Fruit fly (Drosophila melanogaster) whole organism, embryonic: Measurements from ENCODE around the gene CG1638.
A peak's percentile ranks its signal among the peaks of the same experiment; 100 is the strongest.

Experiments used
- Antp ChIP-seq: fragments of 200-800 bp; sonication (Bioruptor generic); optimal IDR thresholded peaks from 3 replicates; lab custom pipeline; 2016; ENCODE audit warnings: missing biosample characterization, missing genetic modification characterization
- BEAF-32 ChIP-seq: fragments of 200-800 bp; sonication (Bioruptor generic); optimal IDR thresholded peaks from 3 replicates; lab custom pipeline; 2017; ENCODE audit warnings: missing biosample characterization, missing genetic modification characterization, mild to moderate bottlenecking, moderate library complexity, missing genetic modification reagents
- Bgb ChIP-seq: fragments of 200-800 bp; sonication (Bioruptor generic); IDR thresholded peaks from 2 replicates; pipeline ENCODE4 v1.3.6; 2022; ENCODE audit warnings: missing biosample characterization, missing genetic modification characterization; ENCODE audit not compliant: partially characterized antibody
- CG11456 ChIP-seq: fragments of 200-800 bp; sonication (Bioruptor generic); IDR thresholded peaks from 3 replicates; pipeline ENCODE4 v1.3.6; 2022; ENCODE audit warnings: missing biosample characterization, missing genetic modification characterization
- CG11560 ChIP-seq: fragments of 200-800 bp; sonication (Bioruptor generic); IDR thresholded peaks from 3 replicates; pipeline ENCODE4 v1.3.6; 2022; ENCODE audit warnings: missing biosample characterization, missing genetic modification characterization
- CG12071 ChIP-seq: fragments of 200-800 bp; sonication (Bioruptor generic); optimal IDR thresholded peaks from 3 replicates; lab custom pipeline; 2018; ENCODE audit warnings: missing biosample characterization, mild to moderate bottlenecking, missing genetic modification characterization
- CG12219 ChIP-seq: fragments of 200-800 bp; sonication (Bioruptor generic); optimal IDR thresholded peaks from 3 replicates; lab custom pipeline; 2018; ENCODE audit warnings: missing biosample characterization, mild to moderate bottlenecking, missing genetic modification characterization
- CG12659 ChIP-seq: fragments of 200-800 bp; sonication (Bioruptor generic); optimal IDR thresholded peaks from 3 replicates; lab custom pipeline; 2017; ENCODE audit warnings: mild to moderate bottlenecking, missing biosample characterization, missing genetic modification reagents, missing genetic modification characterization
- CG13123 ChIP-seq: fragments of 200-800 bp; sonication (Bioruptor generic); optimal IDR thresholded peaks from 2 replicates; lab custom pipeline; 2016; ENCODE audit warnings: missing biosample characterization, missing genetic modification characterization
- CG13424 ChIP-seq: fragments of 200-800 bp; sonication (Bioruptor generic); optimal IDR thresholded peaks from 2 replicates; lab custom pipeline; 2019; ENCODE audit warnings: missing biosample characterization, mild to moderate bottlenecking, missing genetic modification characterization, moderate library complexity
- CG17568 ChIP-seq: fragments of 200-800 bp; sonication (Bioruptor generic); optimal IDR thresholded peaks from 2 replicates; lab custom pipeline; 2018; ENCODE audit warnings: missing biosample characterization, mild to moderate bottlenecking, missing genetic modification characterization, moderate library complexity
- CG17912 ChIP-seq: fragments of 200-800 bp; sonication (Bioruptor generic); optimal IDR thresholded peaks from 2 replicates; lab custom pipeline; 2018; ENCODE audit warnings: missing biosample characterization, mild to moderate bottlenecking, missing genetic modification characterization
- CG2875 ChIP-seq: fragments of 200-800 bp; sonication (Bioruptor generic); optimal IDR thresholded peaks from 2 replicates; lab custom pipeline; 2017; ENCODE audit warnings: missing biosample characterization, mild to moderate bottlenecking, missing genetic modification characterization, missing genetic modification reagents
- CG31365 ChIP-seq: fragments of 200-800 bp; sonication (Bioruptor generic); optimal IDR thresholded peaks from 2 replicates; lab custom pipeline; 2018; ENCODE audit warnings: missing biosample characterization, mild to moderate bottlenecking, missing genetic modification characterization
- CG31388 ChIP-seq: fragments of 200-800 bp; sonication (Bioruptor generic); optimal IDR thresholded peaks from 2 replicates; lab custom pipeline; 2016; ENCODE audit warnings: missing biosample characterization, missing genetic modification characterization
- CG34422 ChIP-seq: fragments of 200-800 bp; sonication (Bioruptor generic); IDR thresholded peaks from 3 replicates; pipeline ENCODE4 v1.3.6; 2022; ENCODE audit warnings: missing biosample characterization, missing genetic modification characterization
- CG3838 ChIP-seq: fragments of 200-800 bp; sonication (Bioruptor generic); optimal IDR thresholded peaks from 3 replicates; lab custom pipeline; 2016; ENCODE audit warnings: missing biosample characterization, missing genetic modification characterization
- CG5180 ChIP-seq: fragments of 200-800 bp; sonication (Bioruptor generic); optimal IDR thresholded peaks from 3 replicates; lab custom pipeline; 2017; ENCODE audit warnings: missing biosample characterization, missing genetic modification characterization, mild to moderate bottlenecking, moderate library complexity, missing genetic modification reagents
- CG7839 ChIP-seq: fragments of 200-800 bp; sonication (Bioruptor generic); optimal IDR thresholded peaks from 3 replicates; lab custom pipeline; 2018; ENCODE audit warnings: missing biosample characterization, mild to moderate bottlenecking, missing genetic modification characterization, moderate library complexity
- CG7963 ChIP-seq: fragments of 200-800 bp; sonication (Bioruptor generic); IDR thresholded peaks from 3 replicates; pipeline ENCODE4 v1.3.6; 2022; ENCODE audit warnings: missing biosample characterization, missing genetic modification characterization; ENCODE audit not compliant: partially characterized antibody
- CoRest ChIP-seq: fragments of 200-800 bp; sonication (Bioruptor generic); optimal IDR thresholded peaks from 3 replicates; lab custom pipeline; 2018; ENCODE audit warnings: missing biosample characterization, mild to moderate bottlenecking, missing genetic modification characterization, moderate library complexity
- GATAe ChIP-seq: fragments of 200-800 bp; sonication (Bioruptor generic); conservative IDR thresholded peaks from 2 replicates; pipeline ENCODE4 v1.3.6; 2022; ENCODE audit warnings: missing biosample characterization, missing genetic modification characterization
- Gsc ChIP-seq: fragments of 200-800 bp; sonication (Bioruptor generic); IDR thresholded peaks from 2 replicates; pipeline ENCODE4 v1.3.6; 2022; ENCODE audit warnings: missing biosample characterization, missing genetic modification characterization
- HHEX ChIP-seq: fragments of 200-800 bp; sonication (Bioruptor generic); optimal IDR thresholded peaks from 3 replicates; lab custom pipeline; 2017; ENCODE audit warnings: missing biosample characterization, mild to moderate bottlenecking, missing genetic modification characterization, missing genetic modification reagents
- Hmx ChIP-seq: fragments of 200-800 bp; sonication (Bioruptor generic); optimal IDR thresholded peaks from 2 replicates; lab custom pipeline; 2016; ENCODE audit warnings: missing biosample characterization, missing genetic modification characterization
- Kr ChIP-seq: fragments of 200-800 bp; sonication (Bioruptor generic); optimal IDR thresholded peaks from 2 replicates; lab custom pipeline; 2017; ENCODE audit warnings: missing biosample characterization, mild to moderate bottlenecking, missing genetic modification characterization
- Nf-YC ChIP-seq: fragments of 200-800 bp; optimal IDR thresholded peaks from 3 replicates; lab custom pipeline; 2019; ENCODE audit warnings: missing biosample characterization, mild to moderate bottlenecking, missing genetic modification characterization, moderate library complexity
- Pdp1 ChIP-seq, 2 experiments: fragments of 200-800 bp; sonication (Bioruptor generic); optimal IDR thresholded peaks; 3 replicates each; lab custom pipeline; 2016; ENCODE audit warnings: missing biosample characterization in 2 of 2, missing genetic modification characterization in 2 of 2, mild to moderate bottlenecking in 1 of 2, moderate library complexity in 1 of 2
- Rfx ChIP-seq: fragments of 200-800 bp; sonication (Bioruptor generic); IDR thresholded peaks from 2 replicates; pipeline ENCODE4 v1.3.6; 2022; ENCODE audit warnings: missing biosample characterization, missing genetic modification characterization
- Sox100B ChIP-seq: fragments of 200-800 bp; sonication (Bioruptor generic); optimal IDR thresholded peaks from 3 replicates; lab custom pipeline; 2018; ENCODE audit warnings: missing biosample characterization, mild to moderate bottlenecking, missing genetic modification characterization
- Sox102F ChIP-seq: fragments of 200-800 bp; sonication (Bioruptor generic); optimal IDR thresholded peaks from 2 replicates; lab custom pipeline; 2018; ENCODE audit warnings: missing biosample characterization, mild to moderate bottlenecking, missing genetic modification characterization, moderate library complexity
- Spps ChIP-seq: fragments of 200-800 bp; sonication (Bioruptor generic); optimal IDR thresholded peaks from 2 replicates; lab custom pipeline; 2018; ENCODE audit warnings: missing biosample characterization, mild to moderate bottlenecking, missing genetic modification characterization
- ab ChIP-seq: fragments of 200-800 bp; sonication (Bioruptor generic); optimal IDR thresholded peaks from 2 replicates; lab custom pipeline; 2016; ENCODE audit warnings: missing biosample characterization, missing genetic modification characterization
- amos ChIP-seq: fragments of 200-800 bp; sonication (Bioruptor generic); IDR thresholded peaks from 2 replicates; pipeline ENCODE4 v1.3.6; 2022; ENCODE audit warnings: missing biosample characterization, missing genetic modification characterization; ENCODE audit not compliant: partially characterized antibody
- bsh ChIP-seq, 2 experiments: fragments of 200-800 bp; sonication (Bioruptor generic); optimal IDR thresholded peaks; 2 replicates each; lab custom pipeline; 2017 to 2018; ENCODE audit warnings: mild to moderate bottlenecking in 2 of 2, missing biosample characterization in 2 of 2, missing genetic modification characterization in 2 of 2, moderate library complexity in 1 of 2
- cad ChIP-seq: fragments of >200 bp; optimal IDR thresholded peaks from 2 replicates; lab custom pipeline; 2017; ENCODE audit warnings: missing biosample characterization, missing genetic modification characterization
- disco-r ChIP-seq: fragments of 200-800 bp; sonication (Bioruptor generic); optimal IDR thresholded peaks from 2 replicates; lab custom pipeline; 2016; ENCODE audit warnings: missing biosample characterization, missing genetic modification characterization
- fd3F ChIP-seq: fragments of 200-800 bp; sonication (Bioruptor generic); optimal IDR thresholded peaks from 2 replicates; lab custom pipeline; 2018; ENCODE audit warnings: missing biosample characterization, mild to moderate bottlenecking, missing genetic modification characterization, moderate library complexity
- jigr1 ChIP-seq: fragments of 200-800 bp; sonication (Bioruptor generic); IDR thresholded peaks from 3 replicates; pipeline ENCODE4 v1.3.6; 2022; ENCODE audit warnings: missing biosample characterization, missing genetic modification characterization
- lbe ChIP-seq: fragments of 200-800 bp; sonication (Bioruptor generic); optimal IDR thresholded peaks from 2 replicates; lab custom pipeline; 2016; ENCODE audit warnings: missing biosample characterization, mild to moderate bottlenecking, missing genetic modification characterization
- lola ChIP-seq, 3 experiments: fragments of >200 bp in 2 of 3; fragments of 200-800 bp in 1 of 3; sonication (Bioruptor generic) in 1 of 3; optimal IDR thresholded peaks; 2 replicates each; lab custom pipeline; 2017 to 2019; ENCODE audit warnings: missing biosample characterization in 3 of 3, missing genetic modification characterization in 3 of 3, mild to moderate bottlenecking in 1 of 3, moderate library complexity in 1 of 3
- nerfin-1 ChIP-seq: fragments of 200-800 bp; sonication (Bioruptor generic); optimal IDR thresholded peaks from 3 replicates; lab custom pipeline; 2019; ENCODE audit warnings: missing biosample characterization, mild to moderate bottlenecking, missing genetic modification characterization, moderate library complexity
- org-1 ChIP-seq: fragments of 200-800 bp; sonication (Bioruptor generic); optimal IDR thresholded peaks from 2 replicates; lab custom pipeline; 2017; ENCODE audit warnings: missing biosample characterization, missing genetic modification characterization
- pnt ChIP-seq: fragments of 200-800 bp; sonication (Bioruptor generic); optimal IDR thresholded peaks from 3 replicates; lab custom pipeline; 2016; ENCODE audit warnings: missing biosample characterization, missing genetic modification characterization
- prd ChIP-seq, 3 experiments: fragments of >200 bp in 2 of 3; fragments of 200-800 bp in 1 of 3; sonication (Bioruptor generic) in 1 of 3; optimal IDR thresholded peaks in 2 of 3; IDR thresholded peaks in 1 of 3; 2 replicates in 2 of 3; 3 replicates in 1 of 3; pipeline versions ENCODE4 v1.3.6 to Lab custom; 2017 to 2022; ENCODE audit warnings: missing biosample characterization in 1 of 3, missing genetic modification characterization in 1 of 3
- schlank ChIP-seq: fragments of 200-800 bp; sonication (Bioruptor generic); optimal IDR thresholded peaks from 2 replicates; lab custom pipeline; 2018; ENCODE audit warnings: missing biosample characterization, mild to moderate bottlenecking, missing genetic modification characterization
- sens ChIP-seq: fragments of 200-800 bp; sonication (Bioruptor generic); peaks from one replicate; lab custom pipeline; 2016; ENCODE audit warnings: missing biosample characterization, missing genetic modification characterization
- sens-2 ChIP-seq: fragments of 200-800 bp; sonication (Bioruptor generic); IDR thresholded peaks from 2 replicates; pipeline ENCODE4 v1.3.6; 2022; ENCODE audit warnings: missing biosample characterization, missing genetic modification characterization
- unc-4 ChIP-seq: fragments of 200-800 bp; sonication (Bioruptor generic); IDR thresholded peaks from 2 replicates; pipeline ENCODE4 v1.3.6; 2022; ENCODE audit warnings: missing biosample characterization, missing genetic modification characterization; ENCODE audit not compliant: partially characterized antibody

Gene CG1638

dm6 chr3R:31580586-31580994 lies 9.8 kb upstream of the CG1638 start, which contains the start of the genes pygo and rod (continued):
- TF ChIP-seq cad (GFP tag; lab: Kevin White, UChicago) (no peak), Spps (no peak), Nf-YC (tag; lab: Kevin White, UChicago) (no peak), CG31388 (no peak), sens (GFP tag; lab: Kevin White, UChicago) (peak; percentile 27), CG13123 (GFP tag; lab: Kevin White, UChicago) (no peak), schlank (tag; lab: Kevin White, UChicago) (no peak), amos (peak; percentile 57), CG17568 (GFP tag; lab: Kevin White, UChicago) (no peak), CG12659 (GFP tag; lab: Kevin White, UChicago) (peak; percentile 56), org-1 (GFP tag; lab: Kevin White, UChicago) (no peak), HHEX (GFP tag; lab: Kevin White, UChicago) (no peak), BEAF-32 (GFP tag; lab: Kevin White, UChicago) (peak; percentile 68), CG13424 (tag; lab: Kevin White, UChicago) (peak; percentile 16), Gsc (GFP tag; lab: Robert Waterston, UW) (no peak), Pdp1 (GFP tag; optimal IDR thresholded peaks at IDR 0.05; lab: Kevin White, UChicago) (no peak), CG12219 (GFP tag; lab: Kevin White, UChicago) (no peak), disco-r (no peak), Antp (GFP tag; lab: Kevin White, UChicago) (no peak), CG7839 (tag; lab: Kevin White, UChicago) (no peak), prd (optimal IDR thresholded peaks at IDR 0.05; lab: Kevin White, UChicago) (no peak), prd (GFP tag; IDR thresholded peaks at IDR 0.05; lab: Robert Waterston, UW) (0 out of 3 replicates have a peak, but pooled peaks have one; percentile 5), lola (GFP tag; optimal IDR thresholded peaks at IDR 0.05; lab: Kevin White, UChicago) (no peak), CG5180 (GFP tag; lab: Kevin White, UChicago) (no peak), CG7963 (GFP tag; lab: Robert Waterston, UW) (peak; percentile 58), CoRest (tag; lab: Kevin White, UChicago) (no peak), Hmx (GFP tag; lab: Kevin White, UChicago) (no peak), CG17912 (GFP tag; lab: Kevin White, UChicago) (no peak), CG34422 (GFP tag; lab: Robert Waterston, UW) (peak; percentile 50; the same call in 1 of the 3 replicates), CG2875 (GFP tag; lab: Kevin White, UChicago) (no peak), ab (GFP tag; lab: Kevin White, UChicago) (no peak), Sox102F (no peak), nerfin-1 (tag; lab: Kevin White, UChicago) (peak; percentile 60), CG31365 (no peak), Bgb (GFP tag; lab: Robert Waterston, UW) (peak; percentile 59; the same call in 1 of the 2 replicates), Rfx (GFP tag; lab: Robert Waterston, UW) (no peak), sens-2 (GFP tag; lab: Robert Waterston, UW) (no peak), lbe (GFP tag; lab: Kevin White, UChicago) (no peak), unc-4 (GFP tag; lab: Robert Waterston, UW) (peak; percentile 67), CG3838 (GFP tag; lab: Kevin White, UChicago) (no peak), jigr1 (no peak), CG11456 (GFP tag; lab: Robert Waterston, UW) (no peak), bsh (GFP tag; optimal IDR thresholded peaks at IDR 0.05; lab: Kevin White, UChicago) (no peak), Sox100B (GFP tag; lab: Kevin White, UChicago) (no peak), pnt (GFP tag; lab: Kevin White, UChicago) (no peak), CG12071 (GFP tag; lab: Kevin White, UChicago) (no peak), Kr (GFP tag; lab: Kevin White, UChicago) (no peak), fd3F (no peak), GATAe (GFP tag; lab: Robert Waterston, UW) (no peak), CG11560 (tag; lab: Robert Waterston, UW) (no peak)
